Worm (Caenorhabditis elegans) whole organism, L4/young adult: ENCODE measurements around the gene Y6E2A.5.

Experiments
- dao-5 ChIP-seq: sonication (generic microtip); optimal IDR thresholded peaks from 2 replicates; lab custom pipeline; 2016; ENCODE audit warnings: missing genotype, missing genetic modification characterization, moderate library complexity, missing compliant biosample characterization
- him-1 ChIP-seq: sonication (generic microtip); optimal IDR thresholded peaks from 2 replicates; lab custom pipeline; 2016; ENCODE audit warnings: missing genotype, missing genetic modification reagents, missing genetic modification characterization, missing compliant biosample characterization

DNA sequence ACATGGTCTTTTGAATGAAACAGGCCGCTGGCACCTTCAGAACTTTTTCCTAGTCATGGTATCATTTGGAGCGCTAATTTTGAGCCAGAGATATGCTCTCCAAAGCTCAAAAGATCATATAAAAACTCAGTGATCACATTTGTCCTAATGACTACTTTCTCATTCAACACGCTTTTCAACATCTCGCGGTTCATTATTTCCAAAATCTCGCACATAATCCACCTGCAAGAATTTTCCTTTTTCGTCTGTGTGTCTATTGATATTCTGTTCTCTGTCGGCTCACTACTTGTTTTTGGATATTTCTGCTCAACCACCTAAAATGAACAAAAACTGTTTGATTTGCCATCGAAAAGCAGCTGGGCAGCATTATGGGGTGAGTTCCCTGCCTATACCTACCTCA lies 44.8 kb downstream of the Y6E2A.5 start, which contains the start of gene nhr-51:
- no peak for TF ChIP-seq dao-5 (tag; lab: Kevin White, UChicago)
- TF ChIP-seq him-1 (tag; lab: Kevin White, UChicago), result no peak
